Fruit fly (Drosophila melanogaster) whole organism, embryonic: ENCODE data around the gene zye.

Experiments
- Atf6 ChIP-seq: fragments of 200-800 bp; sonication (Bioruptor generic); IDR thresholded peaks from 2 replicates; pipeline ENCODE4 v1.3.6; 2022; ENCODE audit warnings: missing biosample characterization, missing genetic modification characterization
- CG10147 ChIP-seq: fragments of 200-800 bp; sonication (Bioruptor generic); optimal IDR thresholded peaks from 2 replicates; lab custom pipeline; 2019; ENCODE audit warnings: missing biosample characterization, mild to moderate bottlenecking, missing genetic modification characterization, moderate library complexity
- CG10267 ChIP-seq: fragments of 200-800 bp; sonication (Bioruptor generic); optimal IDR thresholded peaks from 2 replicates; lab custom pipeline; 2018; ENCODE audit warnings: missing biosample characterization, mild to moderate bottlenecking, missing genetic modification characterization, moderate library complexity
- CG12236 ChIP-seq: fragments of 200-800 bp; sonication (Bioruptor generic); optimal IDR thresholded peaks from 2 replicates; lab custom pipeline; 2016; ENCODE audit warnings: missing biosample characterization, missing genetic modification characterization
- CG12744 ChIP-seq: fragments of 200-800 bp; sonication (Bioruptor generic); optimal IDR thresholded peaks from 2 replicates; lab custom pipeline; 2016; ENCODE audit warnings: missing biosample characterization, missing genetic modification characterization
- CG16779 ChIP-seq: fragments of 200-800 bp; sonication (Bioruptor generic); IDR thresholded peaks from 2 replicates; pipeline ENCODE4 v1.3.6; 2022; ENCODE audit warnings: missing biosample characterization, missing genetic modification characterization
- CG16863 ChIP-seq: fragments of 200-800 bp; sonication (Bioruptor generic); optimal IDR thresholded peaks from 3 replicates; lab custom pipeline; 2016; ENCODE audit warnings: missing biosample characterization, missing genetic modification characterization
- CG17568 ChIP-seq: fragments of 200-800 bp; sonication (Bioruptor generic); optimal IDR thresholded peaks from 2 replicates; lab custom pipeline; 2018; ENCODE audit warnings: missing biosample characterization, mild to moderate bottlenecking, missing genetic modification characterization, moderate library complexity
- CG2120 ChIP-seq: fragments of 200-800 bp; sonication (Bioruptor generic); optimal IDR thresholded peaks from 3 replicates; lab custom pipeline; 2016; ENCODE audit warnings: missing biosample characterization, missing genetic modification characterization
- CG3163 ChIP-seq: fragments of 200-800 bp; sonication (Bioruptor generic); optimal IDR thresholded peaks from 3 replicates; lab custom pipeline; 2016; ENCODE audit warnings: missing biosample characterization, missing genetic modification characterization
- CG3281 ChIP-seq: fragments of 200-800 bp; sonication (Bioruptor generic); optimal IDR thresholded peaks from 3 replicates; lab custom pipeline; 2017; ENCODE audit warnings: missing biosample characterization, mild to moderate bottlenecking, missing genetic modification characterization
- CG3726 ChIP-seq: fragments of 200-800 bp; sonication (Bioruptor generic); IDR thresholded peaks from 3 replicates; pipeline ENCODE4, ENCODE4 v1.3.6; 2022; ENCODE audit warnings: missing biosample characterization, missing genetic modification characterization
- CG3995 ChIP-seq: fragments of 200-800 bp; sonication (Bioruptor generic); optimal IDR thresholded peaks from 3 replicates; lab custom pipeline; 2016; ENCODE audit warnings: missing biosample characterization, missing genetic modification characterization
- CG4854 ChIP-seq: fragments of 200-800 bp; sonication (Bioruptor generic); optimal IDR thresholded peaks from 2 replicates; lab custom pipeline; 2016; ENCODE audit warnings: missing biosample characterization, missing genetic modification characterization, inconsistent platforms
- CG7839 ChIP-seq: fragments of 200-800 bp; sonication (Bioruptor generic); optimal IDR thresholded peaks from 3 replicates; lab custom pipeline; 2018; ENCODE audit warnings: missing biosample characterization, mild to moderate bottlenecking, missing genetic modification characterization, moderate library complexity
- CrebB ChIP-seq: fragments of 200-800 bp; sonication (Bioruptor generic); optimal IDR thresholded peaks from 3 replicates; lab custom pipeline; 2018; ENCODE audit warnings: missing biosample characterization, mild to moderate bottlenecking, missing genetic modification characterization
- D ChIP-seq, 2 experiments: fragments of 200-800 bp in 1 of 2; fragments of >200 bp in 1 of 2; sonication (Bioruptor generic) in 1 of 2; optimal IDR thresholded peaks; 2 replicates in 1 of 2; 3 replicates in 1 of 2; lab custom pipeline; 2017; ENCODE audit warnings: mild to moderate bottlenecking in 1 of 2, missing biosample characterization in 1 of 2, missing genetic modification characterization in 1 of 2, missing genetic modification reagents in 1 of 2
- Dip2 ChIP-seq: fragments of 200-800 bp; sonication (Bioruptor generic); IDR thresholded peaks from 2 replicates; pipeline ENCODE4 v1.3.6; 2022; ENCODE audit warnings: missing biosample characterization, missing genetic modification characterization
- Doc2 ChIP-seq: fragments of 200-800 bp; sonication (Bioruptor generic); IDR thresholded peaks from 2 replicates; pipeline ENCODE4 v1.3.6; 2022; ENCODE audit warnings: missing biosample characterization, missing genetic modification characterization
- Elba2 ChIP-seq: fragments of 200-800 bp; sonication (Bioruptor generic); optimal IDR thresholded peaks from 3 replicates; lab custom pipeline; 2016; ENCODE audit warnings: missing biosample characterization, missing genetic modification characterization
- Fer2 ChIP-seq: fragments of 200-800 bp; sonication (Bioruptor generic); optimal IDR thresholded peaks from 2 replicates; lab custom pipeline; 2018; ENCODE audit warnings: missing biosample characterization, mild to moderate bottlenecking, missing genetic modification characterization, moderate library complexity
- HLH4C ChIP-seq: fragments of 200-800 bp; sonication (Bioruptor generic); IDR thresholded peaks from 3 replicates; pipeline ENCODE4 v1.3.6; 2022; ENCODE audit warnings: missing biosample characterization, missing genetic modification characterization; ENCODE audit not compliant: partially characterized antibody
- HmgZ ChIP-seq: fragments of 200-800 bp; sonication (Bioruptor generic); optimal IDR thresholded peaks from 2 replicates; lab custom pipeline; 2018; ENCODE audit warnings: missing biosample characterization, mild to moderate bottlenecking, missing genetic modification characterization
- Kr ChIP-seq: fragments of 200-800 bp; sonication (Bioruptor generic); optimal IDR thresholded peaks from 2 replicates; lab custom pipeline; 2017; ENCODE audit warnings: missing biosample characterization, mild to moderate bottlenecking, missing genetic modification characterization
- Nf-YA ChIP-seq: fragments of 200-800 bp; sonication (Bioruptor generic); IDR thresholded peaks from 2 replicates; pipeline ENCODE4 v1.3.6; 2022; ENCODE audit warnings: missing biosample characterization, missing genetic modification characterization
- Nf-YB ChIP-seq: fragments of 200-800 bp; sonication (Bioruptor generic); optimal IDR thresholded peaks from 3 replicates; lab custom pipeline; 2019; ENCODE audit warnings: missing biosample characterization, mild to moderate bottlenecking, missing genetic modification characterization, moderate library complexity
- Opbp ChIP-seq: fragments of 200-800 bp; sonication (Bioruptor generic); IDR thresholded peaks from 3 replicates; pipeline ENCODE4 v1.3.6; 2022; ENCODE audit warnings: missing biosample characterization, missing genetic modification characterization; ENCODE audit not compliant: partially characterized antibody
- ash1 ChIP-seq: fragments of 200-800 bp; sonication (Bioruptor generic); optimal IDR thresholded peaks from 2 replicates; lab custom pipeline; 2018; ENCODE audit warnings: missing biosample characterization, mild to moderate bottlenecking, missing genetic modification characterization
- bowl ChIP-seq: fragments of 200-800 bp; sonication (Bioruptor generic); IDR thresholded peaks from 2 replicates; pipeline ENCODE4 v1.3.6; 2022; ENCODE audit warnings: missing biosample characterization, missing genetic modification characterization
- disco-r ChIP-seq: fragments of 200-800 bp; sonication (Bioruptor generic); optimal IDR thresholded peaks from 2 replicates; lab custom pipeline; 2016; ENCODE audit warnings: missing biosample characterization, missing genetic modification characterization
- dpn ChIP-seq, 2 experiments: fragments of 200-800 bp; sonication (Bioruptor generic); optimal IDR thresholded peaks; 3 replicates each; lab custom pipeline; 2016; ENCODE audit warnings: missing biosample characterization in 2 of 2, missing genetic modification characterization in 2 of 2
- esg ChIP-seq: fragments of 200-800 bp; sonication (Bioruptor generic); conservative IDR thresholded peaks from 2 replicates; pipeline ENCODE4 v1.3.6; 2022; ENCODE audit warnings: missing biosample characterization, missing genetic modification characterization
- ewg ChIP-seq: fragments of 200-800 bp; sonication (Bioruptor generic); optimal IDR thresholded peaks from 3 replicates; lab custom pipeline; 2017; ENCODE audit warnings: mild to moderate bottlenecking, missing biosample characterization, missing genetic modification reagents, missing genetic modification characterization
- fd96Cb ChIP-seq: fragments of 200-800 bp; sonication (Bioruptor generic); optimal IDR thresholded peaks from 2 replicates; lab custom pipeline; 2018; ENCODE audit warnings: missing biosample characterization, mild to moderate bottlenecking, missing genetic modification characterization, moderate library complexity
- hbn ChIP-seq: fragments of 200-800 bp; sonication (Bioruptor generic); IDR thresholded peaks from 2 replicates; pipeline ENCODE4 v1.3.6; 2022; ENCODE audit warnings: missing biosample characterization, missing genetic modification characterization; ENCODE audit not compliant: partially characterized antibody
- hth ChIP-seq: fragments of >200 bp; optimal IDR thresholded peaks from 2 replicates; lab custom pipeline; 2017; ENCODE audit warnings: inconsistent platforms
- ind ChIP-seq: fragments of 200-800 bp; sonication (Bioruptor generic); optimal IDR thresholded peaks from 3 replicates; lab custom pipeline; 2016; ENCODE audit warnings: missing biosample characterization, missing genetic modification characterization
- kay ChIP-seq: fragments of 200-800 bp; sonication (Bioruptor generic); optimal IDR thresholded peaks from 2 replicates; lab custom pipeline; 2016; ENCODE audit warnings: missing biosample characterization, missing genetic modification characterization
- lbe ChIP-seq: fragments of 200-800 bp; sonication (Bioruptor generic); optimal IDR thresholded peaks from 2 replicates; lab custom pipeline; 2016; ENCODE audit warnings: missing biosample characterization, mild to moderate bottlenecking, missing genetic modification characterization
- nau ChIP-seq: fragments of 200-800 bp; sonication (Bioruptor generic); optimal IDR thresholded peaks from 3 replicates; lab custom pipeline; 2017; ENCODE audit warnings: missing biosample characterization, mild to moderate bottlenecking, missing genetic modification characterization, missing genetic modification reagents
- nmo ChIP-seq: fragments of 200-800 bp; sonication (Bioruptor generic); optimal IDR thresholded peaks from 2 replicates; lab custom pipeline; 2018; ENCODE audit warnings: missing biosample characterization, mild to moderate bottlenecking, missing genetic modification characterization, moderate library complexity
- oc ChIP-seq: fragments of 200-800 bp; sonication (Bioruptor generic); optimal IDR thresholded peaks from 2 replicates; lab custom pipeline; 2018; ENCODE audit warnings: missing biosample characterization, mild to moderate bottlenecking, missing genetic modification characterization, moderate library complexity
- pfk ChIP-seq: fragments of 200-800 bp; sonication (Bioruptor generic); optimal IDR thresholded peaks from 2 replicates; lab custom pipeline; 2018; ENCODE audit warnings: missing biosample characterization, mild to moderate bottlenecking, missing genetic modification characterization, moderate library complexity
- ranshi ChIP-seq: fragments of 200-800 bp; sonication (Bioruptor generic); IDR thresholded peaks from 2 replicates; pipeline ENCODE4 v1.3.6; 2022; ENCODE audit warnings: missing biosample characterization, missing genetic modification characterization
- salm ChIP-seq: fragments of 200-800 bp; sonication (Bioruptor generic); optimal IDR thresholded peaks from 2 replicates; lab custom pipeline; 2018; ENCODE audit warnings: missing biosample characterization, mild to moderate bottlenecking, missing genetic modification characterization
- ssp ChIP-seq: fragments of 200-800 bp; sonication (Bioruptor generic); IDR thresholded peaks from 2 replicates; pipeline ENCODE4 v1.3.6; 2022; ENCODE audit warnings: missing biosample characterization, missing genetic modification characterization
- tap ChIP-seq: fragments of 200-800 bp; optimal IDR thresholded peaks from 3 replicates; lab custom pipeline; 2019; ENCODE audit warnings: missing biosample characterization, mild to moderate bottlenecking, missing genetic modification characterization, moderate library complexity
- tna ChIP-seq: fragments of 200-800 bp; sonication (Bioruptor generic); IDR thresholded peaks from 2 replicates; pipeline ENCODE4 v1.3.6; 2022; ENCODE audit warnings: missing biosample characterization, missing genetic modification characterization; ENCODE audit not compliant: partially characterized antibody

Gene zye

dm6 chr3L:20401026-20401912 is 12.1 kb upstream of the zye start, which contains the start of gene trbl (continued):
- no peak for TF ChIP-seq CG12236 (GFP tag; lab: Kevin White, UChicago)
- peak; percentile 22 for TF ChIP-seq D (optimal IDR thresholded peaks at IDR 0.05; lab: Kevin White, UChicago)
- no peak for TF ChIP-seq D (GFP tag; optimal IDR thresholded peaks at IDR 0.05; lab: Kevin White, UChicago)
- no peak for TF ChIP-seq HmgZ (tag; lab: Kevin White, UChicago)
- TF ChIP-seq ranshi: 0 out of 2 replicates have a peak, but pooled peaks have one; percentile 7
- peak; percentile 4 for TF ChIP-seq CG3995
- TF ChIP-seq CrebB (tag; lab: Kevin White, UChicago): peak; percentile 49
- peak; percentile 82 for TF ChIP-seq nmo (GFP tag; lab: Kevin White, UChicago)
- no peak for TF ChIP-seq Dip2 (GFP tag; lab: Robert Waterston, UW)
- TF ChIP-seq CG10147: no peak
- TF ChIP-seq ewg: no peak
- peak; percentile 25 for TF ChIP-seq CG7839 (tag; lab: Kevin White, UChicago)
- no peak for TF ChIP-seq CG16779 (GFP tag; lab: Robert Waterston, UW)
- no peak for TF ChIP-seq ind
- no peak for TF ChIP-seq Elba2
- no peak for TF ChIP-seq CG2120
- peak; percentile 18 for TF ChIP-seq CG17568
- TF ChIP-seq nau (GFP tag; lab: Kevin White, UChicago): peak; percentile 68
- no peak for TF ChIP-seq Doc2 (GFP tag; lab: Robert Waterston, UW)
- peak; percentile 33 for TF ChIP-seq Nf-YB
- no peak for TF ChIP-seq kay (GFP tag; lab: Kevin White, UChicago)
- no peak for TF ChIP-seq hth
- TF ChIP-seq tap: peak; percentile 18
- no peak for TF ChIP-seq Fer2
- TF ChIP-seq oc (tag; lab: Kevin White, UChicago): peak; percentile 47
- TF ChIP-seq esg (GFP tag; lab: Robert Waterston, UW): no peak
- TF ChIP-seq pfk (GFP tag; lab: Kevin White, UChicago): peak; percentile 52
- TF ChIP-seq hbn (GFP tag; lab: Robert Waterston, UW): peak; percentile 50
- no peak for TF ChIP-seq CG4854 (GFP tag; lab: Kevin White, UChicago)
- TF ChIP-seq ssp (GFP tag; lab: Robert Waterston, UW): no peak
- peak; percentile 86; the same call in 2 of the 3 replicates for TF ChIP-seq Opbp (GFP tag; lab: Robert Waterston, UW)
- peak; percentile 53 for TF ChIP-seq CG10267 (tag; lab: Kevin White, UChicago)
- no peak; the same call in 1 of the 2 replicates for TF ChIP-seq tna (GFP tag; lab: Robert Waterston, UW)
- peak; percentile 57 for TF ChIP-seq salm (tag; lab: Kevin White, UChicago)
- TF ChIP-seq disco-r (GFP tag; lab: Kevin White, UChicago): no peak
- peak; percentile 51 for TF ChIP-seq Atf6
- peak; percentile 47 for TF ChIP-seq CG3281 (GFP tag; lab: Kevin White, UChicago)
- no peak for TF ChIP-seq ash1 (GFP tag; lab: Kevin White, UChicago)
- TF ChIP-seq HLH4C (GFP tag; lab: Robert Waterston, UW): peak; percentile 73
- no peak for TF ChIP-seq CG3726
- TF ChIP-seq CG16863 (GFP tag; lab: Kevin White, UChicago): no peak
- no peak for TF ChIP-seq bowl
- TF ChIP-seq lbe (GFP tag; lab: Kevin White, UChicago): peak; percentile 10
- no peak for TF ChIP-seq fd96Cb (tag; lab: Kevin White, UChicago)
- TF ChIP-seq CG12744 (GFP tag; lab: Kevin White, UChicago): peak; percentile 11
- peak; percentile 99 for TF ChIP-seq CG3163 (GFP tag; lab: Kevin White, UChicago)
- peak; percentile 13 for TF ChIP-seq Kr (GFP tag; lab: Kevin White, UChicago)
- no peak for TF ChIP-seq dpn (GFP tag; optimal IDR thresholded peaks at IDR 0.05; lab: Kevin White, UChicago)
- TF ChIP-seq Nf-YA (GFP tag; lab: Robert Waterston, UW): no peak
